Fruit fly (Drosophila melanogaster) whole organism, embryonic: ENCODE results near the gene CG7548.

Experiments used
- Ada2b ChIP-seq: fragments of 200-800 bp; sonication (Bioruptor generic); IDR thresholded peaks from 2 replicates; pipeline ENCODE4 v1.3.6; 2022; ENCODE audit warnings: missing biosample characterization, missing genetic modification characterization
- Awh ChIP-seq: fragments of 200-800 bp; sonication (Bioruptor generic); IDR thresholded peaks from 2 replicates; pipeline ENCODE4, ENCODE4 v1.3.6; 2022; ENCODE audit warnings: missing biosample characterization, missing genetic modification characterization
- CG10321 ChIP-seq: fragments of 200-800 bp; sonication (Bioruptor generic); IDR thresholded peaks from 2 replicates; pipeline ENCODE4 v1.3.6; 2022; ENCODE audit warnings: missing biosample characterization, missing genetic modification characterization
- CG10543 ChIP-seq: fragments of 200-800 bp; sonication (Bioruptor generic); optimal IDR thresholded peaks from 3 replicates; lab custom pipeline; 2017; ENCODE audit warnings: missing biosample characterization, mild to moderate bottlenecking, missing genetic modification characterization, moderate library complexity
- CG11398 ChIP-seq: fragments of 200-800 bp; sonication (Bioruptor generic); optimal IDR thresholded peaks from 2 replicates; lab custom pipeline; 2016; ENCODE audit warnings: missing biosample characterization, missing genetic modification characterization
- CG13894 ChIP-seq: fragments of 200-800 bp; sonication (Bioruptor generic); optimal IDR thresholded peaks from 3 replicates; lab custom pipeline; 2018; ENCODE audit warnings: missing biosample characterization, mild to moderate bottlenecking, missing genetic modification characterization, moderate library complexity
- CG14441 ChIP-seq: fragments of 200-800 bp; sonication (Bioruptor generic); IDR thresholded peaks from 2 replicates; pipeline ENCODE4 v1.3.6; 2022; ENCODE audit warnings: missing biosample characterization, missing genetic modification characterization
- CG17361 ChIP-seq: fragments of 200-800 bp; sonication (Bioruptor generic); IDR thresholded peaks from 3 replicates; pipeline ENCODE4 v1.3.6; 2022; ENCODE audit warnings: missing biosample characterization, missing genetic modification characterization
- CG2678 ChIP-seq: fragments of 200-800 bp; sonication (Bioruptor generic); optimal IDR thresholded peaks from 3 replicates; lab custom pipeline; 2019; ENCODE audit warnings: missing biosample characterization, mild to moderate bottlenecking, missing genetic modification characterization, moderate library complexity
- CG30403 ChIP-seq: fragments of 200-800 bp; sonication (Bioruptor generic); optimal IDR thresholded peaks from 3 replicates; lab custom pipeline; 2016; ENCODE audit warnings: missing biosample characterization, missing genetic modification characterization
- CG30431 ChIP-seq: fragments of 200-800 bp; sonication (Bioruptor generic); optimal IDR thresholded peaks from 2 replicates; lab custom pipeline; 2017; ENCODE audit warnings: missing biosample characterization, missing genetic modification characterization
- CG32532 ChIP-seq: fragments of 200-800 bp; sonication (Bioruptor generic); IDR thresholded peaks from 2 replicates; pipeline ENCODE4 v1.3.6; 2022; ENCODE audit warnings: missing biosample characterization, missing genetic modification characterization
- CG4854 ChIP-seq: fragments of 200-800 bp; sonication (Bioruptor generic); optimal IDR thresholded peaks from 2 replicates; lab custom pipeline; 2016; ENCODE audit warnings: missing biosample characterization, missing genetic modification characterization, inconsistent platforms
- CG8924 ChIP-seq: fragments of 200-800 bp; optimal IDR thresholded peaks from 3 replicates; lab custom pipeline; 2019; ENCODE audit warnings: missing biosample characterization, mild to moderate bottlenecking, missing genetic modification characterization, moderate library complexity
- CTCF ChIP-seq: fragments of 200-800 bp; sonication (Bioruptor generic); optimal IDR thresholded peaks from 2 replicates; lab custom pipeline; 2017; ENCODE audit warnings: missing biosample characterization, mild to moderate bottlenecking, missing genetic modification characterization, moderate library complexity
- Chrac-16 ChIP-seq: fragments of 200-800 bp; sonication (Bioruptor generic); optimal IDR thresholded peaks from 3 replicates; lab custom pipeline; 2016; ENCODE audit warnings: missing biosample characterization, missing genetic modification characterization
- CkIIα-i1 ChIP-seq: fragments of 200-800 bp; sonication (Bioruptor generic); IDR thresholded peaks from 2 replicates; pipeline ENCODE4 v1.3.6; 2022; ENCODE audit warnings: missing biosample characterization, missing genetic modification characterization
- E2f1 ChIP-seq: fragments of 200-800 bp; sonication (Bioruptor generic); IDR thresholded peaks from 2 replicates; pipeline ENCODE4 v1.3.6; 2022; ENCODE audit warnings: missing biosample characterization, missing genetic modification characterization
- E2f2 ChIP-seq: fragments of 200-800 bp; sonication (Bioruptor generic); IDR thresholded peaks from 2 replicates; pipeline ENCODE4 v1.3.6; 2022; ENCODE audit warnings: missing biosample characterization, missing genetic modification characterization
- Fer2 ChIP-seq: fragments of 200-800 bp; sonication (Bioruptor generic); optimal IDR thresholded peaks from 2 replicates; lab custom pipeline; 2018; ENCODE audit warnings: missing biosample characterization, mild to moderate bottlenecking, missing genetic modification characterization, moderate library complexity
- Fer3 ChIP-seq: fragments of 200-800 bp; sonication (Bioruptor generic); optimal IDR thresholded peaks from 2 replicates; lab custom pipeline; 2018; ENCODE audit warnings: missing biosample characterization, mild to moderate bottlenecking, missing genetic modification characterization, moderate library complexity
- H2.0 ChIP-seq: fragments of 200-800 bp; sonication (Bioruptor generic); IDR thresholded peaks from 2 replicates; pipeline ENCODE4 v1.3.6; 2022; ENCODE audit warnings: missing biosample characterization, missing genetic modification characterization
- HLHmδ ChIP-seq: fragments of 200-800 bp; sonication (Bioruptor generic); optimal IDR thresholded peaks from 2 replicates; lab custom pipeline; 2018; ENCODE audit warnings: missing biosample characterization, mild to moderate bottlenecking, missing genetic modification characterization, moderate library complexity
- Max ChIP-seq: fragments of 200-800 bp; sonication (Bioruptor generic); optimal IDR thresholded peaks from 2 replicates; lab custom pipeline; 2016; ENCODE audit warnings: missing biosample characterization, mild to moderate bottlenecking, missing genetic modification characterization
- Med ChIP-seq: fragments of 200-800 bp; sonication (Bioruptor generic); peaks from one replicate; lab custom pipeline; 2016; ENCODE audit warnings: missing biosample characterization, missing genetic modification characterization, mild to moderate bottlenecking, inconsistent platforms, moderate library complexity
- Mes4 ChIP-seq: fragments of 200-800 bp; sonication (Bioruptor generic); optimal IDR thresholded peaks from 2 replicates; lab custom pipeline; 2016; ENCODE audit warnings: missing biosample characterization, missing genetic modification characterization
- Mrtf ChIP-seq: fragments of 200-800 bp; sonication (Bioruptor generic); IDR thresholded peaks from 3 replicates; pipeline ENCODE4 v1.3.6; 2022; ENCODE audit warnings: missing biosample characterization, missing genetic modification characterization
- Oli ChIP-seq: fragments of 200-800 bp; sonication (Bioruptor generic); optimal IDR thresholded peaks from 2 replicates; lab custom pipeline; 2018; ENCODE audit warnings: missing biosample characterization, mild to moderate bottlenecking, missing genetic modification characterization, moderate library complexity
- Rfx ChIP-seq: fragments of 200-800 bp; sonication (Bioruptor generic); IDR thresholded peaks from 2 replicates; pipeline ENCODE4 v1.3.6; 2022; ENCODE audit warnings: missing biosample characterization, missing genetic modification characterization
- Tbp ChIP-seq: fragments of >200 bp; optimal IDR thresholded peaks from 2 replicates; lab custom pipeline; 2018; ENCODE audit warnings: missing biosample characterization, missing genetic modification characterization
- ap ChIP-seq: fragments of 200-800 bp; sonication (Bioruptor generic); IDR thresholded peaks from 2 replicates; pipeline ENCODE4 v1.3.6; 2022; ENCODE audit warnings: missing biosample characterization, missing genetic modification characterization
- bcd ChIP-seq: fragments of 200-800 bp; sonication (Bioruptor generic); optimal IDR thresholded peaks from 2 replicates; lab custom pipeline; 2017; ENCODE audit warnings: missing biosample characterization, mild to moderate bottlenecking, missing genetic modification characterization
- dpn ChIP-seq, 2 experiments: fragments of 200-800 bp; sonication (Bioruptor generic); optimal IDR thresholded peaks; 3 replicates each; lab custom pipeline; 2016; ENCODE audit warnings: missing biosample characterization in 2 of 2, missing genetic modification characterization in 2 of 2
- exex ChIP-seq: fragments of 200-800 bp; sonication (Bioruptor generic); optimal IDR thresholded peaks from 4 replicates; lab custom pipeline; 2018; ENCODE audit warnings: missing biosample characterization, mild to moderate bottlenecking, missing genetic modification characterization, moderate library complexity
- fd96Cb ChIP-seq: fragments of 200-800 bp; sonication (Bioruptor generic); optimal IDR thresholded peaks from 2 replicates; lab custom pipeline; 2018; ENCODE audit warnings: missing biosample characterization, mild to moderate bottlenecking, missing genetic modification characterization, moderate library complexity
- gt ChIP-seq: fragments of 200-800 bp; sonication (Bioruptor generic); IDR thresholded peaks from 2 replicates; pipeline ENCODE4 v1.3.6; 2022; ENCODE audit warnings: missing biosample characterization, missing genetic modification characterization
- otp ChIP-seq: fragments of 200-800 bp; sonication (Bioruptor generic); IDR thresholded peaks from 3 replicates; pipeline ENCODE4, ENCODE4 v1.3.6; 2022; ENCODE audit warnings: missing biosample characterization, missing genetic modification characterization
- pan ChIP-seq, 4 experiments: fragments of >200 bp in 3 of 4; fragments of 200-800 bp in 1 of 4; sonication (Bioruptor generic) in 1 of 4; optimal IDR thresholded peaks in 3 of 4; IDR thresholded peaks in 1 of 4; 2 replicates each; pipeline versions ENCODE4 v1.3.6 to Lab custom; 2017 to 2022; ENCODE audit warnings: missing biosample characterization in 2 of 4, missing genetic modification characterization in 2 of 4, mixed read lengths in 1 of 4
- phol ChIP-seq: fragments of 200-800 bp; sonication (Bioruptor generic); optimal IDR thresholded peaks from 3 replicates; lab custom pipeline; 2018; ENCODE audit warnings: missing biosample characterization, mild to moderate bottlenecking, missing genetic modification characterization, moderate library complexity
- repo ChIP-seq: fragments of 200-800 bp; sonication (Bioruptor generic); optimal IDR thresholded peaks from 2 replicates; lab custom pipeline; 2016; ENCODE audit warnings: missing biosample characterization, missing genetic modification characterization
- row ChIP-seq: fragments of 200-800 bp; sonication (Bioruptor generic); IDR thresholded peaks from 3 replicates; pipeline ENCODE4 v1.3.6; 2022; ENCODE audit warnings: missing biosample characterization, missing genetic modification characterization
- tin ChIP-seq: fragments of 200-800 bp; sonication (Bioruptor generic); optimal IDR thresholded peaks from 3 replicates; lab custom pipeline; 2016; ENCODE audit warnings: missing biosample characterization, missing genetic modification characterization
- trem ChIP-seq: fragments of 200-800 bp; optimal IDR thresholded peaks from 3 replicates; lab custom pipeline; 2019; ENCODE audit warnings: missing biosample characterization, mild to moderate bottlenecking, missing genetic modification characterization, moderate library complexity
- unc-4 ChIP-seq: fragments of 200-800 bp; sonication (Bioruptor generic); IDR thresholded peaks from 2 replicates; pipeline ENCODE4 v1.3.6; 2022; ENCODE audit warnings: missing biosample characterization, missing genetic modification characterization; ENCODE audit not compliant: partially characterized antibody
- z ChIP-seq: fragments of 200-800 bp; sonication (Bioruptor generic); IDR thresholded peaks from 3 replicates; pipeline ENCODE4 v1.3.6; 2022; ENCODE audit warnings: missing biosample characterization, missing genetic modification characterization

Gene CG7548

dm6 chr3L:7528380-7529080, 22.5 kb upstream of the CG7548 start, which contains the start of gene lqf (continued):
- no peak for TF ChIP-seq Max
- no peak for TF ChIP-seq fd96Cb (tag; lab: Kevin White, UChicago)
- TF ChIP-seq CG2678 (tag; lab: Kevin White, UChicago), result peak; percentile 34
- TF ChIP-seq unc-4 (GFP tag; lab: Robert Waterston, UW), result peak; percentile 78

- TF ChIP-seq Mes4 (no peak), z (GFP tag; lab: Robert Waterston, UW) (peak; percentile 57; the same call in 1 of the 3 replicates), CG17361 (GFP tag; lab: Robert Waterston, UW) (no peak), E2f2 (GFP tag; lab: Robert Waterston, UW) (peak; percentile 81), CTCF (GFP tag; lab: Kevin White, UChicago) (peak; percentile 50), phol (tag; lab: Kevin White, UChicago) (peak; percentile 56)
- TF ChIP-seq, all 482 proteins: peak for 4
Measured at dm6 chr3L:7527661-7528379, 21.8 kb upstream of the CG7548 start.

- TF ChIP-seq Med (GFP tag; lab: Kevin White, UChicago) (peak; percentile 36), Oli (tag; lab: Kevin White, UChicago) (peak; percentile 43), CG14441 (GFP tag; lab: Robert Waterston, UW) (0 out of 2 replicates have a peak, but pooled peaks have one; percentile 19), dpn (GFP tag; optimal IDR thresholded peaks at IDR 0.05; lab: Kevin White, UChicago) (peak in 1 of 2 experiments; percentile 12), CG10321 (GFP tag; lab: Robert Waterston, UW) (no peak), CG30403 (GFP tag; lab: Kevin White, UChicago) (peak; percentile 22), Fer3 (tag; lab: Kevin White, UChicago) (no peak), CG8924 (peak; percentile 41), bcd (GFP tag; lab: Kevin White, UChicago) (peak; percentile 40), CG30431 (GFP tag; lab: Kevin White, UChicago) (peak; percentile 31), CG11398 (GFP tag; lab: Kevin White, UChicago) (no peak), CG13894 (tag; lab: Kevin White, UChicago) (no peak), CG32532 (GFP tag; lab: Robert Waterston, UW) (no peak), CkIIα-i1 (no peak), CG4854 (GFP tag; lab: Kevin White, UChicago) (no peak), phol (tag; lab: Kevin White, UChicago) (peak; percentile 67), otp (GFP tag; lab: Robert Waterston, UW) (0 out of 3 replicates have a peak, but pooled peaks have one; percentile 20), Fer2 (tag; lab: Kevin White, UChicago) (no peak), Chrac-16 (GFP tag; lab: Kevin White, UChicago) (peak; percentile 7), tin (GFP tag; lab: Kevin White, UChicago) (no peak), gt (no peak), row (GFP tag; lab: Robert Waterston, UW) (peak; percentile 50; the same call in 2 of the 3 replicates), exex (no peak), Tbp (no peak), HLHmδ (GFP tag; lab: Kevin White, UChicago) (no peak), Awh (GFP tag; lab: Robert Waterston, UW) (peak; percentile 39; the same call in 1 of the 2 replicates), H2.0 (GFP tag; lab: Robert Waterston, UW) (no peak), Mrtf (no peak), Ada2b (GFP tag; lab: Robert Waterston, UW) (0 out of 2 replicates have a peak, but pooled peaks have one; percentile 10), CG10543 (GFP tag; lab: Kevin White, UChicago) (no peak), Rfx (GFP tag; lab: Robert Waterston, UW) (peak; percentile 40; the same call in 1 of the 2 replicates), E2f1 (GFP tag; lab: Robert Waterston, UW) (peak; percentile 28; the same call in 1 of the 2 replicates), trem (tag; lab: Kevin White, UChicago) (peak; percentile 33), repo (GFP tag; lab: Kevin White, UChicago) (no peak), ap (GFP tag; lab: Robert Waterston, UW) (no peak), pan (optimal IDR thresholded peaks at IDR 0.05; lab: Kevin White, UChicago) (no peak), pan (GFP tag; optimal IDR thresholded peaks at IDR 0.05 in 1 of 2, IDR thresholded peaks at IDR 0.05 in 1 of 2) (peak in 1 of 2 experiments; percentile 54)
Measured at dm6 chr3L:7521847-7522246, 15.8 kb upstream of the CG7548 start.
